Fruit fly (Drosophila melanogaster) whole organism, pupa: Measurements from ENCODE around the gene CG5883.

Experiments used
- CG10348 ChIP-seq: fragments of 200-800 bp; sonication (Bioruptor generic); IDR thresholded peaks from 2 replicates; pipeline ENCODE4 v1.3.6; 2022; ENCODE audit warnings: missing biosample characterization, missing genetic modification characterization
- CG12605 ChIP-seq: fragments of 200-800 bp; sonication (Bioruptor generic); IDR thresholded peaks from 2 replicates; pipeline ENCODE4 v1.3.6; 2022; ENCODE audit warnings: missing biosample characterization, missing genetic modification characterization
- CG13204 ChIP-seq: fragments of 200-800 bp; sonication (Bioruptor generic); optimal IDR thresholded peaks from 2 replicates; lab custom pipeline; 2018; ENCODE audit warnings: missing biosample characterization, mild to moderate bottlenecking, missing genetic modification characterization, moderate library complexity
- CG14655 ChIP-seq: fragments of 200-800 bp; sonication (Bioruptor generic); optimal IDR thresholded peaks from 3 replicates; lab custom pipeline; 2017; ENCODE audit warnings: mild to moderate bottlenecking, missing biosample characterization, missing genetic modification reagents, missing genetic modification characterization
- CG15710 ChIP-seq: fragments of 200-800 bp; sonication (Bioruptor generic); optimal IDR thresholded peaks from 2 replicates; lab custom pipeline; 2018; ENCODE audit warnings: missing biosample characterization, mild to moderate bottlenecking, missing genetic modification characterization, moderate library complexity
- CG8301 ChIP-seq: fragments of 200-800 bp; sonication (Bioruptor generic); optimal IDR thresholded peaks from 2 replicates; lab custom pipeline; 2018; ENCODE audit warnings: missing biosample characterization, mild to moderate bottlenecking, missing genetic modification characterization
- EcR ChIP-seq: fragments of 200-800 bp; sonication (Bioruptor generic); optimal IDR thresholded peaks from 3 replicates; lab custom pipeline; 2019; ENCODE audit warnings: missing biosample characterization, missing genetic modification characterization, mild to moderate bottlenecking, moderate library complexity, missing genetic modification reagents
- Ets98B ChIP-seq: fragments of 200-800 bp; sonication (Bioruptor generic); IDR thresholded peaks from 2 replicates; pipeline ENCODE4 v1.3.6; 2022; ENCODE audit warnings: missing biosample characterization, missing genetic modification characterization
- Pif1A ChIP-seq: fragments of 200-800 bp; sonication (Bioruptor generic); optimal IDR thresholded peaks from 3 replicates; lab custom pipeline; 2016; ENCODE audit warnings: missing biosample characterization, missing genetic modification characterization
- Pif1B ChIP-seq: fragments of 200-800 bp; sonication (Bioruptor generic); optimal IDR thresholded peaks from 3 replicates; lab custom pipeline; 2016; ENCODE audit warnings: missing biosample characterization, missing genetic modification characterization
- Snoo ChIP-seq: fragments of 200-800 bp; sonication (Bioruptor generic); optimal IDR thresholded peaks from 3 replicates; lab custom pipeline; 2017; ENCODE audit warnings: missing biosample characterization, mild to moderate bottlenecking, missing genetic modification characterization, inconsistent platforms
- fd96Ca ChIP-seq: fragments of 200-800 bp; sonication (Bioruptor generic); IDR thresholded peaks from 3 replicates; pipeline ENCODE4 v1.3.6; 2022; ENCODE audit warnings: missing biosample characterization, missing genetic modification characterization
- gl ChIP-seq: fragments of 200-800 bp; sonication (Bioruptor generic); optimal IDR thresholded peaks from 2 replicates; lab custom pipeline; 2018; ENCODE audit warnings: missing biosample characterization, mild to moderate bottlenecking, missing genetic modification characterization
- rn ChIP-seq: fragments of 200-800 bp; sonication (Bioruptor generic); IDR thresholded peaks from 2 replicates; pipeline ENCODE4 v1.3.6; 2022; ENCODE audit warnings: missing biosample characterization, missing genetic modification characterization

- no peak for TF ChIP-seq CG13204
- no peak for TF ChIP-seq Snoo (tag; lab: Kevin White, UChicago)
- no peak for TF ChIP-seq CG8301
- no peak for TF ChIP-seq CG14655 (GFP tag; lab: Kevin White, UChicago)
- no peak for TF ChIP-seq CG15710 (tag; lab: Kevin White, UChicago)
- TF ChIP-seq EcR (GFP tag; lab: Kevin White, UChicago) = no peak
- TF ChIP-seq rn (GFP tag; lab: Robert Waterston, UW) = no peak
- no peak for TF ChIP-seq Pif1B
- TF ChIP-seq gl (tag; lab: Kevin White, UChicago) = no peak
- no peak for TF ChIP-seq Ets98B (GFP tag; lab: Robert Waterston, UW)
- TF ChIP-seq fd96Ca (GFP tag; lab: Robert Waterston, UW) = no peak
- no peak for TF ChIP-seq CG12605 (GFP tag; lab: Robert Waterston, UW)
- no peak for TF ChIP-seq CG10348 (GFP tag; lab: Robert Waterston, UW)
- TF ChIP-seq Pif1A = no peak
These were observed 29.0 kb upstream of the CG5883 start, which contains the start of gene CG42397 for dm6 chr3L:11973690-11974089.
